Fruit fly (Drosophila melanogaster) whole organism, embryonic: ENCODE data around the gene Eig71Ek.

Experiments
- Atf-2 ChIP-seq: fragments of 200-800 bp; sonication (Bioruptor generic); optimal IDR thresholded peaks from 2 replicates; lab custom pipeline; 2016; ENCODE audit warnings: missing biosample characterization, missing genetic modification characterization
- BEAF-32 ChIP-seq: fragments of 200-800 bp; sonication (Bioruptor generic); optimal IDR thresholded peaks from 3 replicates; lab custom pipeline; 2017; ENCODE audit warnings: missing biosample characterization, missing genetic modification characterization, mild to moderate bottlenecking, moderate library complexity, missing genetic modification reagents
- CG1024 ChIP-seq: fragments of 200-800 bp; sonication (Bioruptor generic); IDR thresholded peaks from 2 replicates; pipeline ENCODE4 v1.3.6; 2022; ENCODE audit warnings: missing biosample characterization, missing genetic modification characterization
- CG10321 ChIP-seq: fragments of 200-800 bp; sonication (Bioruptor generic); IDR thresholded peaks from 2 replicates; pipeline ENCODE4 v1.3.6; 2022; ENCODE audit warnings: missing biosample characterization, missing genetic modification characterization
- CG10979 ChIP-seq: fragments of 200-800 bp; sonication (Bioruptor generic); optimal IDR thresholded peaks from 2 replicates; lab custom pipeline; 2018; ENCODE audit warnings: missing biosample characterization, mild to moderate bottlenecking, missing genetic modification characterization, moderate library complexity
- CG11093 ChIP-seq: fragments of 200-800 bp; sonication (Bioruptor generic); IDR thresholded peaks from 3 replicates; pipeline ENCODE4 v1.3.6; 2022; ENCODE audit warnings: missing biosample characterization, missing genetic modification characterization
- CG11696 ChIP-seq: fragments of 200-800 bp; sonication (Bioruptor generic); IDR thresholded peaks from 2 replicates; pipeline ENCODE4 v1.3.6; 2022; ENCODE audit warnings: missing biosample characterization, missing genetic modification characterization
- CG13894 ChIP-seq: fragments of 200-800 bp; sonication (Bioruptor generic); optimal IDR thresholded peaks from 3 replicates; lab custom pipeline; 2018; ENCODE audit warnings: missing biosample characterization, mild to moderate bottlenecking, missing genetic modification characterization, moderate library complexity
- CG14965 ChIP-seq: fragments of 200-800 bp; sonication (Bioruptor generic); optimal IDR thresholded peaks from 2 replicates; lab custom pipeline; 2016; ENCODE audit warnings: missing biosample characterization, missing genetic modification characterization, borderline replicate concordance
- CG16813 ChIP-seq: fragments of 200-800 bp; sonication (Bioruptor generic); IDR thresholded peaks from 3 replicates; pipeline ENCODE4 v1.3.6; 2022; ENCODE audit warnings: missing biosample characterization, missing genetic modification characterization; ENCODE audit not compliant: partially characterized antibody
- CG16863 ChIP-seq: fragments of 200-800 bp; sonication (Bioruptor generic); optimal IDR thresholded peaks from 3 replicates; lab custom pipeline; 2016; ENCODE audit warnings: missing biosample characterization, missing genetic modification characterization
- CG1792 ChIP-seq: fragments of 200-800 bp; sonication (Bioruptor generic); optimal IDR thresholded peaks from 2 replicates; lab custom pipeline; 2016; ENCODE audit warnings: missing biosample characterization, missing genetic modification characterization
- CG2678 ChIP-seq: fragments of 200-800 bp; sonication (Bioruptor generic); optimal IDR thresholded peaks from 3 replicates; lab custom pipeline; 2019; ENCODE audit warnings: missing biosample characterization, mild to moderate bottlenecking, missing genetic modification characterization, moderate library complexity
- CG31441 ChIP-seq: fragments of 200-800 bp; sonication (Bioruptor generic); IDR thresholded peaks from 2 replicates; pipeline ENCODE4 v1.3.6; 2022; ENCODE audit warnings: missing biosample characterization, missing genetic modification characterization
- CG3281 ChIP-seq: fragments of 200-800 bp; sonication (Bioruptor generic); optimal IDR thresholded peaks from 3 replicates; lab custom pipeline; 2017; ENCODE audit warnings: missing biosample characterization, mild to moderate bottlenecking, missing genetic modification characterization
- CG4820 ChIP-seq: fragments of 200-800 bp; sonication (Bioruptor generic); optimal IDR thresholded peaks from 3 replicates; lab custom pipeline; 2016; ENCODE audit warnings: missing biosample characterization, missing genetic modification characterization
- CG5245 ChIP-seq: fragments of 200-800 bp; sonication (Bioruptor generic); optimal IDR thresholded peaks from 3 replicates; lab custom pipeline; 2016; ENCODE audit warnings: missing biosample characterization, missing genetic modification characterization
- CG5953 ChIP-seq: fragments of 200-800 bp; sonication (Bioruptor generic); IDR thresholded peaks from 2 replicates; pipeline ENCODE4 v1.3.6; 2022; ENCODE audit warnings: missing biosample characterization, missing genetic modification characterization
- CG6272 ChIP-seq: fragments of 200-800 bp; sonication (Bioruptor generic); IDR thresholded peaks from 2 replicates; pipeline ENCODE4 v1.3.6; 2022; ENCODE audit warnings: missing biosample characterization, missing genetic modification characterization
- CG6854 ChIP-seq: fragments of 200-800 bp; sonication (Bioruptor generic); optimal IDR thresholded peaks from 3 replicates; lab custom pipeline; 2017; ENCODE audit warnings: missing biosample characterization, mild to moderate bottlenecking, missing genetic modification characterization
- CG7372 ChIP-seq: fragments of 200-800 bp; sonication (Bioruptor generic); IDR thresholded peaks from 2 replicates; pipeline ENCODE4 v1.3.6; 2022; ENCODE audit warnings: missing biosample characterization, missing genetic modification characterization
- CG8290 ChIP-seq, 3 experiments: fragments of 200-800 bp; sonication (Bioruptor generic); optimal IDR thresholded peaks; 2 replicates each; lab custom pipeline; 2016 to 2019; ENCODE audit warnings: missing biosample characterization in 3 of 3, missing genetic modification characterization in 3 of 3, mild to moderate bottlenecking in 2 of 3, moderate library complexity in 1 of 3
- D ChIP-seq, 2 experiments: fragments of 200-800 bp in 1 of 2; fragments of >200 bp in 1 of 2; sonication (Bioruptor generic) in 1 of 2; optimal IDR thresholded peaks; 2 replicates in 1 of 2; 3 replicates in 1 of 2; lab custom pipeline; 2017; ENCODE audit warnings: mild to moderate bottlenecking in 1 of 2, missing biosample characterization in 1 of 2, missing genetic modification characterization in 1 of 2, missing genetic modification reagents in 1 of 2
- GATAe ChIP-seq: fragments of 200-800 bp; sonication (Bioruptor generic); conservative IDR thresholded peaks from 2 replicates; pipeline ENCODE4 v1.3.6; 2022; ENCODE audit warnings: missing biosample characterization, missing genetic modification characterization
- Hmr ChIP-seq: fragments of 200-800 bp; sonication (Bioruptor generic); optimal IDR thresholded peaks from 3 replicates; lab custom pipeline; 2017; ENCODE audit warnings: mild to moderate bottlenecking, missing biosample characterization, missing genetic modification reagents, missing genetic modification characterization
- Hmx ChIP-seq: fragments of 200-800 bp; sonication (Bioruptor generic); optimal IDR thresholded peaks from 2 replicates; lab custom pipeline; 2016; ENCODE audit warnings: missing biosample characterization, missing genetic modification characterization
- Mrtf ChIP-seq: fragments of 200-800 bp; sonication (Bioruptor generic); IDR thresholded peaks from 3 replicates; pipeline ENCODE4 v1.3.6; 2022; ENCODE audit warnings: missing biosample characterization, missing genetic modification characterization
- Opbp ChIP-seq: fragments of 200-800 bp; sonication (Bioruptor generic); IDR thresholded peaks from 3 replicates; pipeline ENCODE4 v1.3.6; 2022; ENCODE audit warnings: missing biosample characterization, missing genetic modification characterization; ENCODE audit not compliant: partially characterized antibody
- PHDP ChIP-seq: fragments of 200-800 bp; sonication (Bioruptor generic); optimal IDR thresholded peaks from 3 replicates; lab custom pipeline; 2018; ENCODE audit warnings: missing biosample characterization, mild to moderate bottlenecking, missing genetic modification characterization, moderate library complexity
- Pdp1 ChIP-seq, 2 experiments: fragments of 200-800 bp; sonication (Bioruptor generic); optimal IDR thresholded peaks; 3 replicates each; lab custom pipeline; 2016; ENCODE audit warnings: missing biosample characterization in 2 of 2, missing genetic modification characterization in 2 of 2, mild to moderate bottlenecking in 1 of 2, moderate library complexity in 1 of 2
- Scr ChIP-seq: fragments of 200-800 bp; sonication (Bioruptor generic); IDR thresholded peaks from 2 replicates; pipeline ENCODE4 v1.3.6; 2022; ENCODE audit warnings: missing biosample characterization, missing genetic modification characterization; ENCODE audit not compliant: partially characterized antibody
- TFAM ChIP-seq: fragments of 200-800 bp; sonication (Bioruptor generic); optimal IDR thresholded peaks from 2 replicates; lab custom pipeline; 2017; ENCODE audit warnings: missing biosample characterization, missing genetic modification characterization, inconsistent platforms
- Taf1 ChIP-seq: fragments of 200-800 bp; sonication (Bioruptor generic); IDR thresholded peaks from 2 replicates; pipeline ENCODE4 v1.3.6; 2022; ENCODE audit warnings: missing biosample characterization, missing genetic modification characterization
- Vsx1 ChIP-seq: fragments of 200-800 bp; sonication (Bioruptor generic); optimal IDR thresholded peaks from 2 replicates; lab custom pipeline; 2017; ENCODE audit warnings: missing biosample characterization, mild to moderate bottlenecking, missing genetic modification characterization, missing genetic modification reagents
- ase ChIP-seq: fragments of 200-800 bp; sonication (Bioruptor generic); IDR thresholded peaks from 3 replicates; pipeline ENCODE4 v1.3.6; 2022; ENCODE audit warnings: missing biosample characterization, missing genetic modification characterization
- cg ChIP-seq: fragments of 200-800 bp; sonication (Bioruptor generic); optimal IDR thresholded peaks from 3 replicates; lab custom pipeline; 2019; ENCODE audit warnings: missing biosample characterization, mild to moderate bottlenecking, missing genetic modification characterization, moderate library complexity
- croc ChIP-seq: fragments of 200-800 bp; sonication (Bioruptor generic); conservative IDR thresholded peaks from 3 replicates; pipeline ENCODE4 v1.3.6; 2022; ENCODE audit warnings: missing biosample characterization, missing genetic modification characterization
- fd96Cb ChIP-seq: fragments of 200-800 bp; sonication (Bioruptor generic); optimal IDR thresholded peaks from 2 replicates; lab custom pipeline; 2018; ENCODE audit warnings: missing biosample characterization, mild to moderate bottlenecking, missing genetic modification characterization, moderate library complexity
- gcm2 ChIP-seq: fragments of 200-800 bp; sonication (Bioruptor generic); optimal IDR thresholded peaks from 2 replicates; lab custom pipeline; 2016; ENCODE audit warnings: missing biosample characterization, missing genetic modification characterization
- hbn ChIP-seq: fragments of 200-800 bp; sonication (Bioruptor generic); IDR thresholded peaks from 2 replicates; pipeline ENCODE4 v1.3.6; 2022; ENCODE audit warnings: missing biosample characterization, missing genetic modification characterization; ENCODE audit not compliant: partially characterized antibody
- peb ChIP-seq: fragments of 200-800 bp; sonication (Bioruptor generic); IDR thresholded peaks from 2 replicates; pipeline ENCODE4 v1.3.6; 2022; ENCODE audit warnings: missing biosample characterization, missing genetic modification characterization
- sc ChIP-seq, 3 experiments: fragments of >200 bp in 2 of 3; fragments of 200-800 bp in 1 of 3; sonication (Bioruptor generic) in 1 of 3; optimal IDR thresholded peaks; 2 replicates in 2 of 3; 3 replicates in 1 of 3; lab custom pipeline; 2017; ENCODE audit warnings: mild to moderate bottlenecking in 1 of 3, missing biosample characterization in 1 of 3, missing genetic modification characterization in 1 of 3, missing genetic modification reagents in 1 of 3
- sens ChIP-seq: fragments of 200-800 bp; sonication (Bioruptor generic); peaks from one replicate; lab custom pipeline; 2016; ENCODE audit warnings: missing biosample characterization, missing genetic modification characterization
- sim ChIP-seq: fragments of 200-800 bp; sonication (Bioruptor generic); IDR thresholded peaks from 2 replicates; pipeline ENCODE4 v1.3.6; 2022; ENCODE audit warnings: missing biosample characterization, missing genetic modification characterization
- slbo ChIP-seq: fragments of 200-800 bp; sonication (Bioruptor generic); IDR thresholded peaks from 2 replicates; pipeline ENCODE4 v1.3.6; 2022; ENCODE audit warnings: missing biosample characterization, missing genetic modification characterization
- ssp ChIP-seq: fragments of 200-800 bp; sonication (Bioruptor generic); IDR thresholded peaks from 2 replicates; pipeline ENCODE4 v1.3.6; 2022; ENCODE audit warnings: missing biosample characterization, missing genetic modification characterization
- unpg ChIP-seq: fragments of 200-800 bp; sonication (Bioruptor generic); optimal IDR thresholded peaks from 3 replicates; lab custom pipeline; 2018; ENCODE audit warnings: missing biosample characterization, mild to moderate bottlenecking, missing genetic modification characterization, moderate library complexity
- vvl ChIP-seq: fragments of 200-800 bp; sonication (Bioruptor generic); IDR thresholded peaks from 2 replicates; pipeline ENCODE4 v1.3.6; 2022; ENCODE audit warnings: missing biosample characterization, missing genetic modification characterization
- wdn ChIP-seq: fragments of 200-800 bp; sonication (Bioruptor generic); IDR thresholded peaks from 2 replicates; pipeline ENCODE4 v1.3.6; 2022; ENCODE audit warnings: missing biosample characterization, missing genetic modification characterization
- yki ChIP-seq: fragments of >200 bp; optimal IDR thresholded peaks from 3 replicates; lab custom pipeline; 2018

The Eig71Ek gene

DNA sequence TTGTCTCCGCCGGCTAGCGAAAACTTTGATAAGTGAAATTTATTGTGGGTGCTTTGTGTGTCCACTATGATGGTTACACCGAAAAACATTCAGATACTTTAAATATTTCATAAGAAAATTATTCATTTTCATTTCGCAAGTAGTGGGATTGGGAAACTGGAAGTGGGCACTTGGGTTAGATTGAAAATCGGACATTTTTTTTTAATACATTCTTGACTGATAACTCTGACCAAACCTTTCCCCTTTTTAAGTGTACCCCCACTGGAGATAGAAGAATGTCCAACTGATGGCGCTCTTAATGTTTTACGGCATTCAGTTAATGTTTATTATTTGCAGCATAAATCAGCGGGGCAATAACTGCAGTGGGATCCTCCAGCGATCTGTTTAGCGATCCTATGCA lies 16.6 kb downstream of the Eig71Ek start:
- no peak for TF ChIP-seq CG16813
- TF ChIP-seq CG10321 (GFP tag; lab: Robert Waterston, UW), result 0 out of 2 replicates have a peak, but pooled peaks have one; percentile 5
- TF ChIP-seq wdn (GFP tag; lab: Robert Waterston, UW), result no peak
- no peak for TF ChIP-seq fd96Cb
- no peak for TF ChIP-seq CG6272 (GFP tag; lab: Robert Waterston, UW)
- no peak for TF ChIP-seq CG11093 (GFP tag; lab: Robert Waterston, UW)
- no peak for TF ChIP-seq sc (optimal IDR thresholded peaks at IDR 0.05; lab: Kevin White, UChicago)
- TF ChIP-seq sc (GFP tag; optimal IDR thresholded peaks at IDR 0.05; lab: Kevin White, UChicago), result no peak
- no peak for TF ChIP-seq yki (lab: Kevin White, UChicago)
- no peak for TF ChIP-seq Opbp (GFP tag; lab: Robert Waterston, UW)
- 0 out of 2 replicates have a peak, but pooled peaks have one; percentile 12 for TF ChIP-seq CG31441 (GFP tag; lab: Robert Waterston, UW)
- TF ChIP-seq ase, result no peak
- peak; percentile 25 for TF ChIP-seq CG10979
- TF ChIP-seq Hmr (GFP tag; lab: Kevin White, UChicago), result no peak
- no peak for TF ChIP-seq Mrtf (GFP tag; lab: Robert Waterston, UW)
- TF ChIP-seq CG7372 (GFP tag; lab: Robert Waterston, UW), result no peak
- no peak for TF ChIP-seq Atf-2
- no peak for TF ChIP-seq croc (GFP tag; lab: Robert Waterston, UW)
- TF ChIP-seq CG13894 (tag; lab: Kevin White, UChicago), result no peak
- no peak for TF ChIP-seq Pdp1 (GFP tag; optimal IDR thresholded peaks at IDR 0.05; lab: Kevin White, UChicago)
- TF ChIP-seq CG1024 (GFP tag; lab: Robert Waterston, UW), result no peak
- TF ChIP-seq ssp, result no peak
- TF ChIP-seq cg (GFP tag; lab: Kevin White, UChicago), result no peak
- TF ChIP-seq CG16863 (GFP tag; lab: Kevin White, UChicago), result no peak
- no peak for TF ChIP-seq CG6854
- no peak for TF ChIP-seq peb (GFP tag; lab: Robert Waterston, UW)
- TF ChIP-seq CG14965 (GFP tag; lab: Kevin White, UChicago), result no peak
- no peak for TF ChIP-seq gcm2 (GFP tag; lab: Kevin White, UChicago)
- TF ChIP-seq CG5953, result no peak
- no peak for TF ChIP-seq Taf1
- no peak for TF ChIP-seq PHDP
- TF ChIP-seq CG2678 (tag; lab: Kevin White, UChicago), result peak; percentile 33
- no peak for TF ChIP-seq Vsx1 (GFP tag; lab: Kevin White, UChicago)
- TF ChIP-seq sim (GFP tag; lab: Robert Waterston, UW), result no peak
- no peak for TF ChIP-seq D (optimal IDR thresholded peaks at IDR 0.05; lab: Kevin White, UChicago)
- TF ChIP-seq D (GFP tag; optimal IDR thresholded peaks at IDR 0.05; lab: Kevin White, UChicago), result no peak
- no peak for TF ChIP-seq slbo (GFP tag; lab: Robert Waterston, UW)
- peak; percentile 7 for TF ChIP-seq CG4820
- no peak for TF ChIP-seq GATAe (GFP tag; lab: Robert Waterston, UW)
- no peak for TF ChIP-seq CG3281 (GFP tag; lab: Kevin White, UChicago)
- no peak for TF ChIP-seq CG1792 (GFP tag; lab: Kevin White, UChicago)
- no peak for TF ChIP-seq CG8290 (GFP tag; optimal IDR thresholded peaks at IDR 0.05; lab: Kevin White, UChicago)
- no peak for TF ChIP-seq CG8290 (tag; optimal IDR thresholded peaks at IDR 0.05; lab: Kevin White, UChicago)
- no peak for TF ChIP-seq Hmx
- TF ChIP-seq sens (GFP tag; lab: Kevin White, UChicago), result peak; percentile 70
- TF ChIP-seq vvl (GFP tag; lab: Robert Waterston, UW), result no peak
- TF ChIP-seq hbn (GFP tag; lab: Robert Waterston, UW), result no peak
- TF ChIP-seq unpg (GFP tag; lab: Kevin White, UChicago), result peak; percentile 17
- no peak for TF ChIP-seq CG5245
- TF ChIP-seq TFAM (GFP tag; lab: Kevin White, UChicago), result no peak
- no peak for TF ChIP-seq Scr
- TF ChIP-seq CG11696 (GFP tag; lab: Robert Waterston, UW), result no peak
- no peak for TF ChIP-seq BEAF-32 (GFP tag; lab: Kevin White, UChicago)
